Fruit fly (Drosophila melanogaster) whole organism, embryonic: ENCODE measurements around the gene CG31808.

Experiments
- Atf6 ChIP-seq: fragments of 200-800 bp; sonication (Bioruptor generic); IDR thresholded peaks from 2 replicates; pipeline ENCODE4 v1.3.6; 2022; ENCODE audit warnings: missing biosample characterization, missing genetic modification characterization
- Bteb2 ChIP-seq: fragments of 200-800 bp; sonication (Bioruptor generic); optimal IDR thresholded peaks from 2 replicates; lab custom pipeline; 2016; ENCODE audit warnings: missing biosample characterization, missing genetic modification characterization
- CG10274 ChIP-seq: fragments of 200-800 bp; sonication (Bioruptor generic); optimal IDR thresholded peaks from 3 replicates; lab custom pipeline; 2017; ENCODE audit warnings: missing biosample characterization, mild to moderate bottlenecking, missing genetic modification characterization
- CG10979 ChIP-seq: fragments of 200-800 bp; sonication (Bioruptor generic); optimal IDR thresholded peaks from 2 replicates; lab custom pipeline; 2018; ENCODE audit warnings: missing biosample characterization, mild to moderate bottlenecking, missing genetic modification characterization, moderate library complexity
- CG11456 ChIP-seq: fragments of 200-800 bp; sonication (Bioruptor generic); IDR thresholded peaks from 3 replicates; pipeline ENCODE4 v1.3.6; 2022; ENCODE audit warnings: missing biosample characterization, missing genetic modification characterization
- CG1233 ChIP-seq: fragments of 200-800 bp; sonication (Bioruptor generic); optimal IDR thresholded peaks from 4 replicates; lab custom pipeline; 2018; ENCODE audit warnings: missing biosample characterization, mild to moderate bottlenecking, missing genetic modification characterization
- CG13123 ChIP-seq: fragments of 200-800 bp; sonication (Bioruptor generic); optimal IDR thresholded peaks from 2 replicates; lab custom pipeline; 2016; ENCODE audit warnings: missing biosample characterization, missing genetic modification characterization
- CG16813 ChIP-seq: fragments of 200-800 bp; sonication (Bioruptor generic); IDR thresholded peaks from 3 replicates; pipeline ENCODE4 v1.3.6; 2022; ENCODE audit warnings: missing biosample characterization, missing genetic modification characterization; ENCODE audit not compliant: partially characterized antibody
- CG18262 ChIP-seq: fragments of 200-800 bp; optimal IDR thresholded peaks from 3 replicates; lab custom pipeline; 2019; ENCODE audit warnings: missing biosample characterization, mild to moderate bottlenecking, missing genetic modification characterization, moderate library complexity
- CG30020 ChIP-seq: fragments of 200-800 bp; optimal IDR thresholded peaks from 2 replicates; lab custom pipeline; 2019; ENCODE audit warnings: missing biosample characterization, mild to moderate bottlenecking, missing genetic modification characterization, moderate library complexity
- CG32532 ChIP-seq: fragments of 200-800 bp; sonication (Bioruptor generic); IDR thresholded peaks from 2 replicates; pipeline ENCODE4 v1.3.6; 2022; ENCODE audit warnings: missing biosample characterization, missing genetic modification characterization
- CG4424 ChIP-seq: fragments of 200-800 bp; sonication (Bioruptor generic); optimal IDR thresholded peaks from 3 replicates; lab custom pipeline; 2016; ENCODE audit warnings: missing biosample characterization, missing genetic modification characterization
- CG5245 ChIP-seq: fragments of 200-800 bp; sonication (Bioruptor generic); optimal IDR thresholded peaks from 3 replicates; lab custom pipeline; 2016; ENCODE audit warnings: missing biosample characterization, missing genetic modification characterization
- CG7271 ChIP-seq: fragments of 200-800 bp; sonication (Bioruptor generic); optimal IDR thresholded peaks from 2 replicates; lab custom pipeline; 2018; ENCODE audit warnings: missing biosample characterization, mild to moderate bottlenecking, missing genetic modification characterization, moderate library complexity
- CG8290 ChIP-seq, 3 experiments: fragments of 200-800 bp; sonication (Bioruptor generic); optimal IDR thresholded peaks; 2 replicates each; lab custom pipeline; 2016 to 2019; ENCODE audit warnings: missing biosample characterization in 3 of 3, missing genetic modification characterization in 3 of 3, mild to moderate bottlenecking in 2 of 3, moderate library complexity in 1 of 3
- Chrac-16 ChIP-seq: fragments of 200-800 bp; sonication (Bioruptor generic); optimal IDR thresholded peaks from 3 replicates; lab custom pipeline; 2016; ENCODE audit warnings: missing biosample characterization, missing genetic modification characterization
- Gsc ChIP-seq: fragments of 200-800 bp; sonication (Bioruptor generic); IDR thresholded peaks from 2 replicates; pipeline ENCODE4 v1.3.6; 2022; ENCODE audit warnings: missing biosample characterization, missing genetic modification characterization
- Jarid2 ChIP-seq: fragments of 200-800 bp; sonication (Bioruptor generic); optimal IDR thresholded peaks from 3 replicates; lab custom pipeline; 2017; ENCODE audit warnings: mild to moderate bottlenecking, missing biosample characterization, missing genetic modification reagents, missing genetic modification characterization
- MESR4 ChIP-seq: fragments of 200-800 bp; sonication (Bioruptor generic); optimal IDR thresholded peaks from 2 replicates; lab custom pipeline; 2018; ENCODE audit warnings: missing biosample characterization, mild to moderate bottlenecking, missing genetic modification characterization, moderate library complexity
- Med ChIP-seq: fragments of 200-800 bp; sonication (Bioruptor generic); peaks from one replicate; lab custom pipeline; 2016; ENCODE audit warnings: missing biosample characterization, missing genetic modification characterization, mild to moderate bottlenecking, inconsistent platforms, moderate library complexity
- Usf ChIP-seq: fragments of 200-800 bp; sonication (Bioruptor generic); optimal IDR thresholded peaks from 2 replicates; lab custom pipeline; 2017; ENCODE audit warnings: missing genotype, missing biosample characterization, missing genetic modification characterization
- YL-1 ChIP-seq: fragments of 200-800 bp; sonication (Bioruptor generic); optimal IDR thresholded peaks from 3 replicates; lab custom pipeline; 2017; ENCODE audit warnings: missing biosample characterization, mild to moderate bottlenecking, missing genetic modification characterization
- ase ChIP-seq: fragments of 200-800 bp; sonication (Bioruptor generic); IDR thresholded peaks from 3 replicates; pipeline ENCODE4 v1.3.6; 2022; ENCODE audit warnings: missing biosample characterization, missing genetic modification characterization
- ato ChIP-seq: fragments of 200-800 bp; sonication (Bioruptor generic); IDR thresholded peaks from 2 replicates; pipeline ENCODE4 v1.3.6; 2022; ENCODE audit warnings: missing biosample characterization, missing genetic modification characterization; ENCODE audit not compliant: partially characterized antibody
- az2 ChIP-seq: fragments of 200-800 bp; sonication (Bioruptor generic); optimal IDR thresholded peaks from 3 replicates; lab custom pipeline; 2016; ENCODE audit warnings: missing biosample characterization, missing genetic modification characterization
- br ChIP-seq: fragments of >200 bp; optimal IDR thresholded peaks from 2 replicates; lab custom pipeline; 2017
- crc ChIP-seq: fragments of 200-800 bp; sonication (Bioruptor generic); optimal IDR thresholded peaks from 2 replicates; lab custom pipeline; 2016; ENCODE audit warnings: missing biosample characterization, missing genetic modification characterization
- crol ChIP-seq: fragments of 200-800 bp; sonication (Bioruptor generic); IDR thresholded peaks from 2 replicates; pipeline ENCODE4 v1.3.6; 2022; ENCODE audit warnings: missing biosample characterization, missing genetic modification characterization
- dmrt99B ChIP-seq: fragments of 200-800 bp; sonication (Bioruptor generic); optimal IDR thresholded peaks from 2 replicates; lab custom pipeline; 2018; ENCODE audit warnings: missing biosample characterization, mild to moderate bottlenecking, missing genetic modification characterization, moderate library complexity
- en ChIP-seq: fragments of 200-800 bp; sonication (Bioruptor generic); optimal IDR thresholded peaks from 2 replicates; lab custom pipeline; 2016; ENCODE audit warnings: missing biosample characterization, missing genetic modification characterization
- gcm2 ChIP-seq: fragments of 200-800 bp; sonication (Bioruptor generic); optimal IDR thresholded peaks from 2 replicates; lab custom pipeline; 2016; ENCODE audit warnings: missing biosample characterization, missing genetic modification characterization
- gsb ChIP-seq: fragments of 200-800 bp; sonication (Bioruptor generic); IDR thresholded peaks from 2 replicates; pipeline ENCODE4 v1.3.6; 2022; ENCODE audit warnings: missing biosample characterization, missing genetic modification characterization
- h ChIP-seq: fragments of >200 bp; optimal IDR thresholded peaks from 2 replicates; lab custom pipeline; 2017
- hb ChIP-seq: fragments of 200-800 bp; sonication (Bioruptor generic); IDR thresholded peaks from 3 replicates; pipeline ENCODE4 v1.3.6; 2022; ENCODE audit warnings: missing biosample characterization, missing genetic modification characterization; ENCODE audit not compliant: partially characterized antibody
- hbn ChIP-seq: fragments of 200-800 bp; sonication (Bioruptor generic); IDR thresholded peaks from 2 replicates; pipeline ENCODE4 v1.3.6; 2022; ENCODE audit warnings: missing biosample characterization, missing genetic modification characterization; ENCODE audit not compliant: partially characterized antibody
- lola ChIP-seq, 3 experiments: fragments of >200 bp in 2 of 3; fragments of 200-800 bp in 1 of 3; sonication (Bioruptor generic) in 1 of 3; optimal IDR thresholded peaks; 2 replicates each; lab custom pipeline; 2017 to 2019; ENCODE audit warnings: missing biosample characterization in 3 of 3, missing genetic modification characterization in 3 of 3, mild to moderate bottlenecking in 1 of 3, moderate library complexity in 1 of 3
- nerfin-2 ChIP-seq: fragments of 200-800 bp; sonication (Bioruptor generic); IDR thresholded peaks from 2 replicates; pipeline ENCODE4 v1.3.6; 2022; ENCODE audit warnings: missing biosample characterization, missing genetic modification characterization; ENCODE audit not compliant: partially characterized antibody
- onecut ChIP-seq: fragments of 200-800 bp; sonication (Bioruptor generic); IDR thresholded peaks from 2 replicates; pipeline ENCODE4 v1.3.6; 2022; ENCODE audit warnings: missing biosample characterization, missing genetic modification characterization
- pan ChIP-seq, 4 experiments: fragments of >200 bp in 3 of 4; fragments of 200-800 bp in 1 of 4; sonication (Bioruptor generic) in 1 of 4; optimal IDR thresholded peaks in 3 of 4; IDR thresholded peaks in 1 of 4; 2 replicates each; pipeline versions ENCODE4 v1.3.6 to Lab custom; 2017 to 2022; ENCODE audit warnings: missing biosample characterization in 2 of 4, missing genetic modification characterization in 2 of 4, mixed read lengths in 1 of 4
- pros ChIP-seq: fragments of 200-800 bp; sonication (Bioruptor generic); optimal IDR thresholded peaks from 3 replicates; lab custom pipeline; 2019; ENCODE audit warnings: missing biosample characterization, mild to moderate bottlenecking, missing genetic modification characterization, moderate library complexity
- pum ChIP-seq: fragments of 200-800 bp; sonication (Bioruptor generic); optimal IDR thresholded peaks from 2 replicates; lab custom pipeline; 2016; ENCODE audit warnings: missing biosample characterization, missing genetic modification characterization
- schlank ChIP-seq: fragments of 200-800 bp; sonication (Bioruptor generic); optimal IDR thresholded peaks from 2 replicates; lab custom pipeline; 2018; ENCODE audit warnings: missing biosample characterization, mild to moderate bottlenecking, missing genetic modification characterization
- sim ChIP-seq: fragments of 200-800 bp; sonication (Bioruptor generic); IDR thresholded peaks from 2 replicates; pipeline ENCODE4 v1.3.6; 2022; ENCODE audit warnings: missing biosample characterization, missing genetic modification characterization
- so ChIP-seq: fragments of 200-800 bp; sonication (Bioruptor generic); IDR thresholded peaks from 3 replicates; pipeline ENCODE4 v1.3.6; 2022; ENCODE audit warnings: missing biosample characterization, missing genetic modification characterization
- tgo ChIP-seq: fragments of 200-800 bp; sonication (Bioruptor generic); IDR thresholded peaks from 3 replicates; pipeline ENCODE4 v1.3.6; 2022; ENCODE audit warnings: missing biosample characterization, missing genetic modification characterization
- unpg ChIP-seq: fragments of 200-800 bp; sonication (Bioruptor generic); optimal IDR thresholded peaks from 3 replicates; lab custom pipeline; 2018; ENCODE audit warnings: missing biosample characterization, mild to moderate bottlenecking, missing genetic modification characterization, moderate library complexity
- vnd ChIP-seq: fragments of 200-800 bp; sonication (Bioruptor generic); IDR thresholded peaks from 3 replicates; pipeline ENCODE4 v1.3.6; 2022; ENCODE audit warnings: missing biosample characterization, missing genetic modification characterization; ENCODE audit not compliant: partially characterized antibody

Gene CG31808

dm6 chr2L:16715841-16716701 is at the start of gene CG31808, which contains the start of gene Cyt-c-d (continued):
- no peak for TF ChIP-seq hbn (GFP tag; lab: Robert Waterston, UW)
- peak; percentile 98 for TF ChIP-seq unpg
- peak; percentile 92 for TF ChIP-seq Gsc (GFP tag; lab: Robert Waterston, UW)
- TF ChIP-seq pros (GFP tag; lab: Kevin White, UChicago) = peak; percentile 59
- TF ChIP-seq CG30020 (tag; lab: Kevin White, UChicago) = peak; percentile 81
- TF ChIP-seq CG1233 (GFP tag; lab: Kevin White, UChicago) = peak; percentile 94
- TF ChIP-seq CG16813 = 0 out of 3 replicates have a peak, but pooled peaks have one; percentile 31
- TF ChIP-seq Usf = peak; percentile 75
- TF ChIP-seq pum (GFP tag; lab: Kevin White, UChicago) = peak; percentile 90
- peak; percentile 96 for TF ChIP-seq Chrac-16
- TF ChIP-seq CG10979 (tag; lab: Kevin White, UChicago) = peak; percentile 98
- TF ChIP-seq MESR4 (GFP tag; lab: Kevin White, UChicago) = peak; percentile 47
- TF ChIP-seq CG4424 (GFP tag; lab: Kevin White, UChicago) = peak; percentile 96
- TF ChIP-seq Bteb2 (GFP tag; lab: Kevin White, UChicago) = peak; percentile 96
- TF ChIP-seq nerfin-2 (GFP tag; lab: Robert Waterston, UW) = no peak
- TF ChIP-seq gcm2 = peak; percentile 93
- 0 out of 3 replicates have a peak, but pooled peaks have one; percentile 42 for TF ChIP-seq hb (GFP tag; lab: Robert Waterston, UW)
- TF ChIP-seq br (lab: Kevin White, UChicago) = no peak
- TF ChIP-seq gsb (GFP tag; lab: Robert Waterston, UW) = peak; percentile 94
- TF ChIP-seq CG5245 (GFP tag; lab: Kevin White, UChicago) = peak; percentile 95
- TF ChIP-seq CG10274 (GFP tag; lab: Kevin White, UChicago) = peak; percentile 81
- TF ChIP-seq onecut (GFP tag; lab: Robert Waterston, UW) = peak; percentile 94
- TF ChIP-seq schlank (tag; lab: Kevin White, UChicago) = peak; percentile 70
- TF ChIP-seq crol = no peak; the same call in 1 of the 2 replicates
- peak; percentile 99 for TF ChIP-seq dmrt99B (tag; lab: Kevin White, UChicago)
- no peak for TF ChIP-seq pan (optimal IDR thresholded peaks at IDR 0.05; lab: Kevin White, UChicago)
- peak in 1 of 2 experiments; percentile 97 for TF ChIP-seq pan (GFP tag; optimal IDR thresholded peaks at IDR 0.05 in 1 of 2, IDR thresholded peaks at IDR 0.05 in 1 of 2)
- peak; percentile 97 for TF ChIP-seq tgo (GFP tag; lab: Robert Waterston, UW)
- TF ChIP-seq lola (GFP tag; optimal IDR thresholded peaks at IDR 0.05; lab: Kevin White, UChicago) = peak in 1 of 3 experiments; percentile 95
- peak; percentile 98 for TF ChIP-seq CG18262 (tag; lab: Kevin White, UChicago)
- peak; percentile 85 for TF ChIP-seq en (GFP tag; lab: Kevin White, UChicago)
- TF ChIP-seq sim = peak; percentile 93
- peak; percentile 90 for TF ChIP-seq YL-1 (GFP tag; lab: Kevin White, UChicago)
- TF ChIP-seq CG13123 (GFP tag; lab: Kevin White, UChicago) = peak; percentile 93
- peak; percentile 78 for TF ChIP-seq CG7271 (tag; lab: Kevin White, UChicago)
- peak; percentile 98 for TF ChIP-seq az2 (GFP tag; lab: Kevin White, UChicago)
- peak; percentile 96 for TF ChIP-seq Atf6 (GFP tag; lab: Robert Waterston, UW)
- peak; percentile 82 for TF ChIP-seq crc
- TF ChIP-seq so = peak; percentile 97
- no peak for TF ChIP-seq vnd (GFP tag; lab: Robert Waterston, UW)
- peak; percentile 94 for TF ChIP-seq CG32532 (GFP tag; lab: Robert Waterston, UW)
- TF ChIP-seq ato = no peak
- TF ChIP-seq Med = peak; percentile 99
- TF ChIP-seq Jarid2 = peak; percentile 83
- peak; percentile 92 for TF ChIP-seq CG11456
- TF ChIP-seq ase = peak; percentile 98
- TF ChIP-seq h (lab: Kevin White, UChicago) = no peak
- peak; percentile 88 for TF ChIP-seq CG8290 (GFP tag; optimal IDR thresholded peaks at IDR 0.05; lab: Kevin White, UChicago)
- TF ChIP-seq CG8290 (tag; optimal IDR thresholded peaks at IDR 0.05; lab: Kevin White, UChicago) = peak; percentile 84 to 93
